Worm (Caenorhabditis elegans) whole organism, L1 larva: ENCODE data around the gene B0336.13.
A peak's percentile ranks its signal among the peaks of the same experiment; 100 is the strongest.

Experiments
- C34B4.2 ChIP-seq: sonication (generic microtip); optimal IDR thresholded peaks from 2 replicates; lab custom pipeline; 2017; ENCODE audit warnings: mild to moderate bottlenecking, missing genetic modification characterization, missing compliant biosample characterization
- blmp-1 ChIP-seq: fragments of 150-350 bp; optimal IDR thresholded peaks from 2 replicates; lab custom pipeline; 2014; ENCODE audit warnings: missing biosample characterization, missing genetic modification characterization
- ceh-82 ChIP-seq, 3 experiments: fragments of 150-350 bp in 1 of 3; sonication (generic microtip) in 2 of 3; optimal IDR thresholded peaks; 2 replicates each; lab custom pipeline; 2014 to 2017; ENCODE audit warnings: missing biosample characterization in 3 of 3, missing genetic modification characterization in 3 of 3
- ceh-88 ChIP-seq: fragments of 200-800 bp; sonication (Bioruptor generic); IDR thresholded peaks from 2 replicates; pipeline ENCODE4 v1.3.6; 2022; ENCODE audit warnings: missing genetic modification characterization, missing compliant biosample characterization
- ces-1 ChIP-seq: fragments of 150-350 bp; optimal IDR thresholded peaks from 2 replicates; lab custom pipeline; 2014; ENCODE audit warnings: missing biosample characterization, missing genetic modification reagents, missing genetic modification characterization
- dpl-1 ChIP-seq, 3 experiments: fragments of 150-350 bp in 2 of 3; sonication (generic microtip) in 1 of 3; optimal IDR thresholded peaks; 2 replicates each; lab custom pipeline; 2014 to 2017; ENCODE audit warnings: missing biosample characterization in 3 of 3, missing genetic modification characterization in 3 of 3, missing genetic modification reagents in 3 of 3
- dsc-1 ChIP-seq: sonication (generic microtip); optimal IDR thresholded peaks from 2 replicates; lab custom pipeline; 2016; ENCODE audit warnings: mild to moderate bottlenecking, missing genetic modification characterization, missing compliant biosample characterization
- efl-1 ChIP-seq, 4 experiments: fragments of 150-350 bp; optimal IDR thresholded peaks in 3 of 4; peaks in 1 of 4; 1 replicate in 1 of 4; 2 replicates in 3 of 4; lab custom pipeline; 2014; ENCODE audit warnings: missing biosample characterization in 2 of 4, missing genetic modification characterization in 2 of 4, missing genetic modification reagents in 2 of 4
- efl-3 ChIP-seq: fragments of 200-800 bp; sonication (Bioruptor generic); optimal IDR thresholded peaks from 2 replicates; lab custom pipeline; 2018; ENCODE audit warnings: mild to moderate bottlenecking, missing genetic modification characterization, missing compliant biosample characterization
- egl-13 ChIP-seq: sonication (generic microtip); optimal IDR thresholded peaks from 2 replicates; lab custom pipeline; 2016; ENCODE audit warnings: missing genotype, missing genetic modification reagents, missing genetic modification characterization, missing compliant biosample characterization
- egl-27 ChIP-seq, 2 experiments: fragments of 150-350 bp in 1 of 2; sonication (generic microtip); optimal IDR thresholded peaks; 3 replicates each; lab custom pipeline; 2017 to 2018; ENCODE audit warnings: missing biosample characterization in 2 of 2, missing genetic modification characterization in 2 of 2, missing genetic modification reagents in 2 of 2
- elt-2 ChIP-seq: sonication (generic microtip); optimal IDR thresholded peaks from 2 replicates; lab custom pipeline; 2016; ENCODE audit warnings: missing genetic modification characterization, mild to moderate bottlenecking, inconsistent platforms, missing compliant biosample characterization, missing genetic modification reagents
- fkh-4 ChIP-seq: sonication (generic microtip); optimal IDR thresholded peaks from 2 replicates; lab custom pipeline; 2016; ENCODE audit warnings: missing compliant biosample characterization, missing genetic modification characterization, borderline replicate concordance
- grh-1 ChIP-seq: fragments of 200-800 bp; sonication (Bioruptor generic); IDR thresholded peaks from 2 replicates; pipeline ENCODE4 v1.3.6; 2022; ENCODE audit warnings: missing genetic modification reagents, missing genetic modification characterization, missing compliant biosample characterization
- hlh-4 ChIP-seq: sonication (generic microtip); optimal IDR thresholded peaks from 2 replicates; lab custom pipeline; 2016; ENCODE audit warnings: mild to moderate bottlenecking, missing genetic modification characterization, missing compliant biosample characterization
- irx-1 ChIP-seq: sonication (generic microtip); optimal IDR thresholded peaks from 2 replicates; lab custom pipeline; 2016; ENCODE audit warnings: missing genetic modification characterization, missing compliant biosample characterization
- lin-14 ChIP-seq: fragments of 200-800 bp; sonication (Bioruptor generic); optimal IDR thresholded peaks from 2 replicates; lab custom pipeline; 2018; ENCODE audit warnings: mild to moderate bottlenecking, missing genetic modification characterization, moderate library complexity, missing compliant biosample characterization
- lin-35 ChIP-seq, 2 experiments: fragments of 150-350 bp; optimal IDR thresholded peaks; 2 replicates each; lab custom pipeline; 2014; ENCODE audit warnings: missing biosample characterization in 2 of 2, missing genetic modification characterization in 2 of 2, missing genetic modification reagents in 2 of 2
- lsy-2 ChIP-seq, 2 experiments: fragments of 150-350 bp; optimal IDR thresholded peaks; 2 replicates each; lab custom pipeline; 2014; ENCODE audit warnings: missing biosample characterization in 2 of 2, missing genetic modification characterization in 2 of 2
- nhr-19 ChIP-seq: fragments of 200-800 bp; sonication (Bioruptor generic); conservative IDR thresholded peaks from 2 replicates; pipeline ENCODE4 v1.3.6; 2022; ENCODE audit warnings: missing genetic modification characterization, missing compliant biosample characterization
- nhr-237 ChIP-seq: fragments of 150-350 bp; optimal IDR thresholded peaks from 2 replicates; lab custom pipeline; 2014; ENCODE audit warnings: missing biosample characterization, missing genetic modification characterization
- nhr-28 ChIP-seq: fragments of 150-350 bp; optimal IDR thresholded peaks from 2 replicates; lab custom pipeline; 2014; ENCODE audit warnings: missing biosample characterization, missing genetic modification characterization
- nhr-47 ChIP-seq: sonication (generic microtip); optimal IDR thresholded peaks from 2 replicates; lab custom pipeline; 2016; ENCODE audit warnings: mild to moderate bottlenecking, missing genetic modification characterization, moderate library complexity, missing compliant biosample characterization
- nhr-71 ChIP-seq: sonication (generic microtip); optimal IDR thresholded peaks from 2 replicates; lab custom pipeline; 2016; ENCODE audit warnings: mild to moderate bottlenecking, missing genetic modification characterization, moderate library complexity, missing compliant biosample characterization
- nhr-77 ChIP-seq: fragments of 150-350 bp; optimal IDR thresholded peaks from 2 replicates; lab custom pipeline; 2014; ENCODE audit warnings: missing biosample characterization, missing genetic modification characterization
- nhr-85 ChIP-seq: sonication (generic microtip); peaks from one replicate; lab custom pipeline; 2016; ENCODE audit warnings: missing genetic modification characterization, inconsistent platforms, missing compliant biosample characterization
- pag-3 ChIP-seq: sonication (generic microtip); optimal IDR thresholded peaks from 2 replicates; lab custom pipeline; 2017; ENCODE audit warnings: missing genetic modification characterization, mild to moderate bottlenecking, missing compliant biosample characterization, antibody characterized with exemption, borderline replicate concordance; ENCODE audit not compliant: insufficient read depth
- pqm-1 ChIP-seq: sonication (generic microtip); optimal IDR thresholded peaks from 3 replicates; lab custom pipeline; 2017; ENCODE audit warnings: missing biosample characterization, missing genetic modification characterization
- snpc-4 ChIP-seq: fragments of 150-350 bp; optimal IDR thresholded peaks from 2 replicates; lab custom pipeline; 2014; ENCODE audit warnings: missing biosample characterization, missing genetic modification characterization
- snu-23 ChIP-seq: sonication (generic microtip); optimal IDR thresholded peaks from 2 replicates; lab custom pipeline; 2016; ENCODE audit warnings: missing genetic modification characterization, missing compliant biosample characterization
- swsn-7 ChIP-seq: sonication (generic microtip); optimal IDR thresholded peaks from 2 replicates; lab custom pipeline; 2016; ENCODE audit warnings: missing genetic modification characterization, missing compliant biosample characterization
- tlp-1 ChIP-seq: fragments of 150-350 bp; optimal IDR thresholded peaks from 2 replicates; lab custom pipeline; 2014; ENCODE audit warnings: missing biosample characterization, missing genetic modification characterization
- unc-130 ChIP-seq: fragments of 150-350 bp; optimal IDR thresholded peaks from 2 replicates; lab custom pipeline; 2017; ENCODE audit warnings: missing biosample characterization, missing genetic modification characterization, inconsistent platforms
- unc-30 ChIP-seq: sonication (generic microtip); optimal IDR thresholded peaks from 2 replicates; lab custom pipeline; 2017; ENCODE audit warnings: missing biosample characterization, missing genetic modification characterization
- unc-62 ChIP-seq: fragments of 150-350 bp; optimal IDR thresholded peaks from 2 replicates; lab custom pipeline; 2014; ENCODE audit warnings: missing biosample characterization, missing genetic modification reagents, missing genetic modification characterization
- unc-86 ChIP-seq: sonication (generic microtip); optimal IDR thresholded peaks from 2 replicates; lab custom pipeline; 2016; ENCODE audit warnings: missing genetic modification characterization, missing compliant biosample characterization
- unc-98 ChIP-seq: fragments of 200-800 bp; sonication (Bioruptor generic); IDR thresholded peaks from 2 replicates; pipeline ENCODE4 v1.3.6; 2022; ENCODE audit warnings: missing genetic modification characterization, missing compliant biosample characterization
- xbp-1 ChIP-seq: sonication (generic microtip); optimal IDR thresholded peaks from 2 replicates; lab custom pipeline; 2016; ENCODE audit warnings: missing genetic modification characterization, missing compliant biosample characterization
- zip-4 ChIP-seq: fragments of 200-800 bp; sonication (Bioruptor generic); optimal IDR thresholded peaks from 2 replicates; lab custom pipeline; 2018; ENCODE audit warnings: mild to moderate bottlenecking, missing genetic modification characterization, moderate library complexity, missing compliant biosample characterization
- ztf-11 ChIP-seq, 2 experiments: sonication (generic microtip); optimal IDR thresholded peaks; 2 replicates each; lab custom pipeline; 2016 to 2017; ENCODE audit warnings: missing genetic modification characterization in 2 of 2, missing biosample characterization in 1 of 2, missing compliant biosample characterization in 1 of 2
- ztf-4 ChIP-seq: fragments of 150-350 bp; optimal IDR thresholded peaks from 2 replicates; lab custom pipeline; 2014; ENCODE audit warnings: missing biosample characterization, missing genetic modification characterization

Gene B0336.13

ce11 chrIII:5719832-5720194 is 26.0 kb downstream of the B0336.13 start:
- TF ChIP-seq lin-35 (GFP tag; optimal IDR thresholded peaks at IDR 0.05; lab: Kevin White, UChicago) (peak; percentile 76 to 81), lsy-2 (tag; optimal IDR thresholded peaks at IDR 0.05; lab: Kevin White, UChicago) (peak in 1 of 2 experiments; percentile 4), efl-1 (optimal IDR thresholded peaks at IDR 0.05; lab: Kevin White, UChicago) (peak; percentile 75 to 98), efl-1 (GFP tag; optimal IDR thresholded peaks at IDR 0.05 in 1 of 2; lab: Kevin White, UChicago) (peak; percentile 72 to 96), dpl-1 (GFP tag; optimal IDR thresholded peaks at IDR 0.05; lab: Kevin White, UChicago) (peak; percentile 46 to 80 (median 71)), swsn-7 (tag; lab: Kevin White, UChicago) (no peak), tlp-1 (tag; lab: Kevin White, UChicago) (no peak)
- TF ChIP-seq, all 84 proteins: peak for 4

- TF ChIP-seq efl-1 (optimal IDR thresholded peaks at IDR 0.05; lab: Kevin White, UChicago) (no peak), efl-1 (GFP tag; optimal IDR thresholded peaks at IDR 0.05 in 1 of 2; lab: Kevin White, UChicago) (peak in 1 of 2 experiments; percentile 60), lin-14 (GFP tag; lab: Kevin White, UChicago) (peak; percentile 54), ztf-11 (tag; optimal IDR thresholded peaks at IDR 0.05; lab: Kevin White, UChicago) (peak in 1 of 2 experiments; percentile 27), nhr-85 (tag; lab: Kevin White, UChicago) (peak; percentile 53), hlh-4 (no peak)
These were observed 26.6 kb downstream of the B0336.13 start for ce11 chrIII:5720266-5721019.

- TF ChIP-seq blmp-1 (tag; lab: Kevin White, UChicago): peak; percentile 21
- TF ChIP-seq irx-1: no peak
- no peak for TF ChIP-seq zip-4 (GFP tag; lab: Kevin White, UChicago)
- no peak for TF ChIP-seq ces-1 (GFP tag; lab: Kevin White, UChicago)
- TF ChIP-seq snpc-4 (tag; lab: Kevin White, UChicago): no peak
- TF ChIP-seq fkh-4 (tag; lab: Kevin White, UChicago): no peak
- TF ChIP-seq, all 84 proteins: peak for 1
These were observed 27.7 kb downstream of the B0336.13 start for ce11 chrIII:5721488-5721887.

ce11 chrIII:5721888-5722287 is 28.1 kb downstream of the B0336.13 start:
- TF ChIP-seq tlp-1 (tag; lab: Kevin White, UChicago) (no peak), irx-1 (peak; percentile 92), nhr-19 (peak; percentile 85), snu-23 (GFP tag; lab: Kevin White, UChicago) (peak; percentile 83), hlh-4 (peak; percentile 13), dsc-1 (tag; lab: Kevin White, UChicago) (peak; percentile 92), C34B4.2 (tag; lab: Kevin White, UChicago) (no peak), zip-4 (GFP tag; lab: Kevin White, UChicago) (peak; percentile 51), grh-1 (GFP tag; lab: Robert Waterston, UW) (peak; percentile 65), ceh-88 (no peak), xbp-1 (peak; percentile 85), ceh-82 (tag; optimal IDR thresholded peaks at IDR 0.05; lab: Kevin White, UChicago) (peak; percentile 45 to 66 (median 60)), nhr-77 (tag; lab: Kevin White, UChicago) (peak; percentile 22), lin-14 (GFP tag; lab: Kevin White, UChicago) (peak; percentile 77), swsn-7 (tag; lab: Kevin White, UChicago) (peak; percentile 78), efl-3 (peak; percentile 37), unc-30 (tag; lab: Kevin White, UChicago) (no peak), lin-35 (GFP tag; optimal IDR thresholded peaks at IDR 0.05; lab: Kevin White, UChicago) (peak; percentile 86 to 92), egl-13 (peak; percentile 80), elt-2 (tag; lab: Kevin White, UChicago) (peak; percentile 96), dpl-1 (GFP tag; optimal IDR thresholded peaks at IDR 0.05; lab: Kevin White, UChicago) (peak; percentile 81 to 91 (median 90)), unc-98 (GFP tag; lab: Robert Waterston, UW) (no peak; the same call in 1 of the 2 replicates), unc-130 (tag; lab: Kevin White, UChicago) (peak; percentile 71), nhr-28 (tag; lab: Kevin White, UChicago) (no peak), pag-3 (tag; lab: Kevin White, UChicago) (peak; percentile 69), ztf-4 (tag; lab: Kevin White, UChicago) (peak; percentile 69), blmp-1 (tag; lab: Kevin White, UChicago) (no peak), pqm-1 (tag; lab: Kevin White, UChicago) (no peak), ces-1 (GFP tag; lab: Kevin White, UChicago) (no peak), egl-27 (tag; optimal IDR thresholded peaks at IDR 0.05; lab: Kevin White, UChicago) (no peak), unc-62 (GFP tag; lab: Kevin White, UChicago) (no peak), nhr-71 (tag; lab: Kevin White, UChicago) (peak; percentile 91), nhr-47 (tag; lab: Kevin White, UChicago) (peak; percentile 88), unc-86 (peak; percentile 55), nhr-237 (no peak)
